Worm (Caenorhabditis elegans) whole organism, early embryonic: ENCODE data around the gene xbx-5.

Experiments
- aly-1 ChIP-seq: sonication (generic microtip); optimal IDR thresholded peaks from 2 replicates; lab custom pipeline; 2016; ENCODE audit warnings: missing genetic modification characterization, missing compliant biosample characterization
- ama-1 ChIP-seq: fragments of 150-350 bp; optimal IDR thresholded peaks from 2 replicates; lab custom pipeline; 2014
- ceh-13 ChIP-seq: fragments of 200-800 bp; sonication (Bioruptor generic); optimal IDR thresholded peaks from 2 replicates; lab custom pipeline; 2018; ENCODE audit warnings: mild to moderate bottlenecking, missing genetic modification characterization, missing compliant biosample characterization
- ceh-36 ChIP-seq: sonication (generic microtip); optimal IDR thresholded peaks from 2 replicates; lab custom pipeline; 2016; ENCODE audit warnings: missing genetic modification characterization, inconsistent platforms, missing compliant biosample characterization
- flt-1 ChIP-seq: fragments of 200-800 bp; sonication (Bioruptor generic); IDR thresholded peaks from 2 replicates; pipeline ENCODE4 v1.3.6; 2022; ENCODE audit warnings: missing genetic modification characterization, missing compliant biosample characterization
- hmbx-1 ChIP-seq: sonication (generic microtip); optimal IDR thresholded peaks from 2 replicates; lab custom pipeline; 2016; ENCODE audit warnings: mild to moderate bottlenecking, missing genetic modification characterization, missing compliant biosample characterization
- hnd-1 ChIP-seq: sonication (generic microtip); optimal IDR thresholded peaks from 2 replicates; lab custom pipeline; 2016; ENCODE audit warnings: missing genetic modification characterization, missing compliant biosample characterization
- pes-1 ChIP-seq: fragments of 200-800 bp; sonication (Bioruptor generic); IDR thresholded peaks from 2 replicates; pipeline ENCODE4 v1.3.6; 2022; ENCODE audit warnings: missing genetic modification reagents, missing genetic modification characterization, missing compliant biosample characterization
- tbx-37 ChIP-seq: fragments of 200-800 bp; sonication (Bioruptor generic); conservative IDR thresholded peaks from 2 replicates; pipeline ENCODE4 v1.3.6; 2022; ENCODE audit warnings: missing genetic modification reagents, missing genetic modification characterization, missing compliant biosample characterization
- tra-4 ChIP-seq: sonication (generic microtip); optimal IDR thresholded peaks from 2 replicates; lab custom pipeline; 2017; ENCODE audit warnings: missing genetic modification characterization, missing compliant biosample characterization

ce11 chrIII:3800934-3801252 lies 3.4 kb downstream of the xbx-5 start:
- no peak for TF ChIP-seq aly-1 (tag; lab: Kevin White, UChicago)
- no peak for TF ChIP-seq tbx-37
- no peak for TF ChIP-seq hmbx-1 (tag; lab: Kevin White, UChicago)
- TF ChIP-seq ama-1 (lab: Kevin White, UChicago), result no peak
- no peak for TF ChIP-seq flt-1 (GFP tag; lab: Robert Waterston, UW)
- TF ChIP-seq pes-1 (GFP tag; lab: Robert Waterston, UW), result no peak
- no peak for TF ChIP-seq ceh-36 (tag; lab: Kevin White, UChicago)
- TF ChIP-seq hnd-1 (tag; lab: Kevin White, UChicago), result no peak
- no peak for TF ChIP-seq tra-4
- no peak for TF ChIP-seq ceh-13 (GFP tag; lab: Kevin White, UChicago)
